Worm (Caenorhabditis elegans) whole organism, L4/young adult: Measurements from ENCODE around the gene cec-7.
A peak's percentile ranks its signal among the peaks of the same experiment; 100 is the strongest.

ENCODE experiments used
- W03F9.2 ChIP-seq: fragments of 150-350 bp; optimal IDR thresholded peaks from 2 replicates; lab custom pipeline; 2014; ENCODE audit warnings: missing biosample characterization, missing genetic modification characterization
- dao-5 ChIP-seq: sonication (generic microtip); optimal IDR thresholded peaks from 2 replicates; lab custom pipeline; 2016; ENCODE audit warnings: missing genotype, missing genetic modification characterization, moderate library complexity, missing compliant biosample characterization
- him-1 ChIP-seq: sonication (generic microtip); optimal IDR thresholded peaks from 2 replicates; lab custom pipeline; 2016; ENCODE audit warnings: missing genotype, missing genetic modification reagents, missing genetic modification characterization, missing compliant biosample characterization

cec-7 gene

ce11 chrIII:12892767-12893166 is 15.4 kb upstream of the cec-7 start:
- TF ChIP-seq him-1 (tag; lab: Kevin White, UChicago) (no peak), dao-5 (tag; lab: Kevin White, UChicago) (no peak), W03F9.2 (tag; lab: Kevin White, UChicago) (no peak)

ce11 chrIII:12891580-12891979 is 14.2 kb upstream of the cec-7 start, which contains the start of the genes Y37D8A.29 and unc-71:
Y37D8A.29 (minus strand) TSS chrIII:12891680.
unc-71 (minus strand) TSS chrIII:12891738.
- no peak for TF ChIP-seq him-1 (tag; lab: Kevin White, UChicago)
- TF ChIP-seq dao-5 (tag; lab: Kevin White, UChicago): no peak
- no peak for TF ChIP-seq W03F9.2 (tag; lab: Kevin White, UChicago)

- TF ChIP-seq him-1 (tag; lab: Kevin White, UChicago) (no peak), W03F9.2 (tag; lab: Kevin White, UChicago) (no peak), dao-5 (tag; lab: Kevin White, UChicago) (no peak)
Measured at ce11 chrIII:12885153-12885552, 7.8 kb upstream of the cec-7 start.

ce11 chrIII:12880704-12881103 is 3.3 kb upstream of the cec-7 start:
- no peak for TF ChIP-seq dao-5 (tag; lab: Kevin White, UChicago)
- TF ChIP-seq W03F9.2 (tag; lab: Kevin White, UChicago): no peak
- TF ChIP-seq him-1 (tag; lab: Kevin White, UChicago): no peak

- TF ChIP-seq W03F9.2 (tag; lab: Kevin White, UChicago) (no peak), him-1 (tag; lab: Kevin White, UChicago) (no peak), dao-5 (tag; lab: Kevin White, UChicago) (no peak)
Measured at ce11 chrIII:12875653-12876052, 1.7 kb downstream of the cec-7 start.

- TF ChIP-seq dao-5 (tag; lab: Kevin White, UChicago): no peak
- peak; percentile 59 for TF ChIP-seq him-1 (tag; lab: Kevin White, UChicago)
- peak; percentile 94 for TF ChIP-seq W03F9.2 (tag; lab: Kevin White, UChicago)
Measured at ce11 chrIII:12874606-12875066, 2.7 kb downstream of the cec-7 start, which contains the start of the genes mrg-1 and spcs-2. mrg-1 (minus strand) TSS chrIII:12874656. spcs-2 (plus strand) TSS chrIII:12875031.

- no peak for TF ChIP-seq W03F9.2 (tag; lab: Kevin White, UChicago)
- TF ChIP-seq dao-5 (tag; lab: Kevin White, UChicago): no peak
- no peak for TF ChIP-seq him-1 (tag; lab: Kevin White, UChicago)
Measured at ce11 chrIII:12870060-12870696, 7.2 kb downstream of the cec-7 start, which contains the start of gene Y37D8A.6. Y37D8A.6 (minus strand) TSS chrIII:12870297.

- TF ChIP-seq dao-5 (tag; lab: Kevin White, UChicago) (no peak), him-1 (tag; lab: Kevin White, UChicago) (no peak), W03F9.2 (tag; lab: Kevin White, UChicago) (no peak)
Measured at ce11 chrIII:12864648-12865047, 12.7 kb downstream of the cec-7 start, which contains the start of gene Y37D8A.8. Y37D8A.8 (plus strand) TSS chrIII:12864948.

ce11 chrIII:12860119-12860518 is 17.3 kb downstream of the cec-7 start:
- TF ChIP-seq him-1 (tag; lab: Kevin White, UChicago): no peak
- no peak for TF ChIP-seq W03F9.2 (tag; lab: Kevin White, UChicago)
- TF ChIP-seq dao-5 (tag; lab: Kevin White, UChicago): no peak

- no peak for TF ChIP-seq him-1 (tag; lab: Kevin White, UChicago)
- no peak for TF ChIP-seq W03F9.2 (tag; lab: Kevin White, UChicago)
- no peak for TF ChIP-seq dao-5 (tag; lab: Kevin White, UChicago)
Measured at ce11 chrIII:12856628-12857027, 20.7 kb downstream of the cec-7 start, which contains the start of gene Y37D8A.26. Y37D8A.26 (minus strand) TSS chrIII:12856728.

ce11 chrIII:12855394-12855793 is 22.0 kb downstream of the cec-7 start, which contains the start of gene Y37D8A.5:
Y37D8A.5 (minus strand) TSS chrIII:12855494.
- TF ChIP-seq him-1 (tag; lab: Kevin White, UChicago): no peak
- no peak for TF ChIP-seq dao-5 (tag; lab: Kevin White, UChicago)
- TF ChIP-seq W03F9.2 (tag; lab: Kevin White, UChicago): no peak

- TF ChIP-seq him-1 (tag; lab: Kevin White, UChicago): no peak
Measured at ce11 chrIII:12851034-12851433, 26.3 kb downstream of the cec-7 start.

ce11 chrIII:12849691-12850090 is 27.7 kb downstream of the cec-7 start:
- TF ChIP-seq him-1 (tag; lab: Kevin White, UChicago) (no peak), dao-5 (tag; lab: Kevin White, UChicago) (no peak), W03F9.2 (tag; lab: Kevin White, UChicago) (no peak)
